Fruit fly (Drosophila melanogaster) whole organism, embryonic: ENCODE measurements around the gene CG17145.

Experiments
- Adf1 ChIP-seq: fragments of 200-800 bp; sonication (Bioruptor generic); IDR thresholded peaks from 2 replicates; pipeline ENCODE4 v1.3.6; 2022; ENCODE audit warnings: missing biosample characterization, missing genetic modification characterization
- Atf6 ChIP-seq: fragments of 200-800 bp; sonication (Bioruptor generic); IDR thresholded peaks from 2 replicates; pipeline ENCODE4 v1.3.6; 2022; ENCODE audit warnings: missing biosample characterization, missing genetic modification characterization
- CG11085 ChIP-seq: fragments of 200-800 bp; sonication (Bioruptor generic); IDR thresholded peaks from 2 replicates; pipeline ENCODE4 v1.3.6; 2022; ENCODE audit warnings: missing biosample characterization, missing genetic modification characterization
- CG13894 ChIP-seq: fragments of 200-800 bp; sonication (Bioruptor generic); optimal IDR thresholded peaks from 3 replicates; lab custom pipeline; 2018; ENCODE audit warnings: missing biosample characterization, mild to moderate bottlenecking, missing genetic modification characterization, moderate library complexity
- CG14710 ChIP-seq: fragments of 200-800 bp; sonication (Bioruptor generic); optimal IDR thresholded peaks from 3 replicates; lab custom pipeline; 2019; ENCODE audit warnings: missing biosample characterization, mild to moderate bottlenecking, missing genetic modification characterization, moderate library complexity
- CG15269 ChIP-seq: fragments of 200-800 bp; sonication (Bioruptor generic); optimal IDR thresholded peaks from 2 replicates; lab custom pipeline; 2018; ENCODE audit warnings: missing biosample characterization, mild to moderate bottlenecking, missing genetic modification characterization, moderate library complexity
- CG15514 ChIP-seq: fragments of 200-800 bp; sonication (Bioruptor generic); optimal IDR thresholded peaks from 3 replicates; lab custom pipeline; 2017; ENCODE audit warnings: missing biosample characterization, missing genetic modification characterization, mild to moderate bottlenecking, moderate library complexity, missing genetic modification reagents
- CG33557 ChIP-seq: fragments of 200-800 bp; sonication (Bioruptor generic); optimal IDR thresholded peaks from 2 replicates; lab custom pipeline; 2019; ENCODE audit warnings: missing biosample characterization, mild to moderate bottlenecking, missing genetic modification characterization, moderate library complexity
- CG3847 ChIP-seq: fragments of 200-800 bp; sonication (Bioruptor generic); IDR thresholded peaks from 2 replicates; pipeline ENCODE4 v1.3.6; 2022; ENCODE audit warnings: missing biosample characterization, missing genetic modification characterization
- CG4617 ChIP-seq: fragments of 200-800 bp; sonication (Bioruptor generic); optimal IDR thresholded peaks from 3 replicates; lab custom pipeline; 2016; ENCODE audit warnings: missing biosample characterization, missing genetic modification characterization, borderline replicate concordance
- CG6272 ChIP-seq: fragments of 200-800 bp; sonication (Bioruptor generic); IDR thresholded peaks from 2 replicates; pipeline ENCODE4 v1.3.6; 2022; ENCODE audit warnings: missing biosample characterization, missing genetic modification characterization
- CG7928 ChIP-seq: fragments of 200-800 bp; sonication (Bioruptor generic); optimal IDR thresholded peaks from 2 replicates; lab custom pipeline; 2017; ENCODE audit warnings: missing biosample characterization, mild to moderate bottlenecking, missing genetic modification characterization
- CG8359 ChIP-seq: fragments of 200-800 bp; sonication (Bioruptor generic); optimal IDR thresholded peaks from 2 replicates; lab custom pipeline; 2017; ENCODE audit warnings: missing biosample characterization, mild to moderate bottlenecking, missing genetic modification characterization, borderline replicate concordance
- CG8388 ChIP-seq: fragments of 200-800 bp; sonication (Bioruptor generic); optimal IDR thresholded peaks from 2 replicates; lab custom pipeline; 2019; ENCODE audit warnings: missing biosample characterization, mild to moderate bottlenecking, missing genetic modification characterization, moderate library complexity
- CG8478 ChIP-seq: fragments of >200 bp; optimal IDR thresholded peaks from 2 replicates; lab custom pipeline; 2018
- CG9215 ChIP-seq: fragments of 200-800 bp; sonication (Bioruptor generic); IDR thresholded peaks from 2 replicates; pipeline ENCODE4 v1.3.6; 2022; ENCODE audit warnings: missing biosample characterization, missing genetic modification characterization
- CG9817 ChIP-seq: fragments of 200-800 bp; sonication (Bioruptor generic); optimal IDR thresholded peaks from 2 replicates; lab custom pipeline; 2018; ENCODE audit warnings: missing biosample characterization, mild to moderate bottlenecking, missing genetic modification characterization, moderate library complexity
- CHES-1-like ChIP-seq: fragments of 200-800 bp; sonication (Bioruptor generic); optimal IDR thresholded peaks from 2 replicates; lab custom pipeline; 2016; ENCODE audit warnings: missing biosample characterization, missing genetic modification characterization
- Dp ChIP-seq: fragments of 200-800 bp; sonication (Bioruptor generic); optimal IDR thresholded peaks from 2 replicates; lab custom pipeline; 2018; ENCODE audit warnings: missing biosample characterization, mild to moderate bottlenecking, missing genetic modification characterization, moderate library complexity
- ERR ChIP-seq: fragments of 200-800 bp; sonication (Bioruptor generic); optimal IDR thresholded peaks from 2 replicates; lab custom pipeline; 2016; ENCODE audit warnings: missing biosample characterization, missing genetic modification characterization
- H15 ChIP-seq: fragments of 200-800 bp; sonication (Bioruptor generic); IDR thresholded peaks from 3 replicates; pipeline ENCODE4 v1.3.6; 2022; ENCODE audit warnings: missing biosample characterization, missing genetic modification characterization
- HHEX ChIP-seq: fragments of 200-800 bp; sonication (Bioruptor generic); optimal IDR thresholded peaks from 3 replicates; lab custom pipeline; 2017; ENCODE audit warnings: missing biosample characterization, mild to moderate bottlenecking, missing genetic modification characterization, missing genetic modification reagents
- Hsf ChIP-seq: fragments of 200-800 bp; sonication (Bioruptor generic); optimal IDR thresholded peaks from 3 replicates; lab custom pipeline; 2016; ENCODE audit warnings: missing biosample characterization, missing genetic modification characterization
- MTF-1 ChIP-seq: fragments of 200-800 bp; sonication (Bioruptor generic); optimal IDR thresholded peaks from 2 replicates; lab custom pipeline; 2018; ENCODE audit warnings: missing biosample characterization, mild to moderate bottlenecking, missing genetic modification characterization, borderline replicate concordance
- Mes4 ChIP-seq: fragments of 200-800 bp; sonication (Bioruptor generic); optimal IDR thresholded peaks from 2 replicates; lab custom pipeline; 2016; ENCODE audit warnings: missing biosample characterization, missing genetic modification characterization
- Nf-YC ChIP-seq: fragments of 200-800 bp; optimal IDR thresholded peaks from 3 replicates; lab custom pipeline; 2019; ENCODE audit warnings: missing biosample characterization, mild to moderate bottlenecking, missing genetic modification characterization, moderate library complexity
- Rfx ChIP-seq: fragments of 200-800 bp; sonication (Bioruptor generic); IDR thresholded peaks from 2 replicates; pipeline ENCODE4 v1.3.6; 2022; ENCODE audit warnings: missing biosample characterization, missing genetic modification characterization
- Rx ChIP-seq: fragments of 200-800 bp; sonication (Bioruptor generic); IDR thresholded peaks from 2 replicates; pipeline ENCODE4 v1.3.6; 2022; ENCODE audit warnings: missing biosample characterization, missing genetic modification characterization
- Sox102F ChIP-seq: fragments of 200-800 bp; sonication (Bioruptor generic); optimal IDR thresholded peaks from 2 replicates; lab custom pipeline; 2018; ENCODE audit warnings: missing biosample characterization, mild to moderate bottlenecking, missing genetic modification characterization, moderate library complexity
- Spps ChIP-seq: fragments of 200-800 bp; sonication (Bioruptor generic); optimal IDR thresholded peaks from 2 replicates; lab custom pipeline; 2018; ENCODE audit warnings: missing biosample characterization, mild to moderate bottlenecking, missing genetic modification characterization
- Sry-β ChIP-seq: fragments of 200-800 bp; sonication (Bioruptor generic); optimal IDR thresholded peaks from 2 replicates; lab custom pipeline; 2018; ENCODE audit warnings: missing biosample characterization, mild to moderate bottlenecking, missing genetic modification characterization, moderate library complexity
- Xrp1 ChIP-seq: fragments of 200-800 bp; sonication (Bioruptor generic); IDR thresholded peaks from 2 replicates; pipeline ENCODE4 v1.3.6; 2022; ENCODE audit warnings: missing biosample characterization, missing genetic modification characterization
- ab ChIP-seq: fragments of 200-800 bp; sonication (Bioruptor generic); optimal IDR thresholded peaks from 2 replicates; lab custom pipeline; 2016; ENCODE audit warnings: missing biosample characterization, missing genetic modification characterization
- chinmo ChIP-seq: fragments of 200-800 bp; sonication (Bioruptor generic); IDR thresholded peaks from 4 replicates; pipeline ENCODE4 v1.3.6; 2022; ENCODE audit warnings: missing biosample characterization, missing genetic modification characterization; ENCODE audit not compliant: partially characterized antibody
- da ChIP-seq: fragments of 200-800 bp; sonication (Bioruptor generic); optimal IDR thresholded peaks from 2 replicates; lab custom pipeline; 2016; ENCODE audit warnings: missing biosample characterization, missing genetic modification characterization
- dimm ChIP-seq: fragments of 200-800 bp; sonication (Bioruptor generic); IDR thresholded peaks from 2 replicates; pipeline ENCODE4 v1.3.6; 2022; ENCODE audit warnings: missing biosample characterization, missing genetic modification characterization
- emc ChIP-seq: fragments of 200-800 bp; sonication (Bioruptor generic); optimal IDR thresholded peaks from 2 replicates; lab custom pipeline; 2016; ENCODE audit warnings: missing biosample characterization, missing genetic modification characterization
- ewg ChIP-seq: fragments of 200-800 bp; sonication (Bioruptor generic); optimal IDR thresholded peaks from 3 replicates; lab custom pipeline; 2017; ENCODE audit warnings: mild to moderate bottlenecking, missing biosample characterization, missing genetic modification reagents, missing genetic modification characterization
- gce ChIP-seq: fragments of 200-800 bp; sonication (Bioruptor generic); IDR thresholded peaks from 3 replicates; pipeline ENCODE4 v1.3.6; 2022; ENCODE audit warnings: missing biosample characterization, missing genetic modification characterization
- gfzf ChIP-seq: fragments of 200-800 bp; sonication (Bioruptor generic); optimal IDR thresholded peaks from 2 replicates; lab custom pipeline; 2016; ENCODE audit warnings: missing biosample characterization, mild to moderate bottlenecking, missing genetic modification characterization, moderate library complexity
- lilli ChIP-seq: fragments of 200-800 bp; sonication (Bioruptor generic); optimal IDR thresholded peaks from 3 replicates; lab custom pipeline; 2016; ENCODE audit warnings: missing biosample characterization, missing genetic modification characterization
- lola ChIP-seq, 3 experiments: fragments of >200 bp in 2 of 3; fragments of 200-800 bp in 1 of 3; sonication (Bioruptor generic) in 1 of 3; optimal IDR thresholded peaks; 2 replicates each; lab custom pipeline; 2017 to 2019; ENCODE audit warnings: missing biosample characterization in 3 of 3, missing genetic modification characterization in 3 of 3, mild to moderate bottlenecking in 1 of 3, moderate library complexity in 1 of 3
- mam ChIP-seq: fragments of 200-800 bp; sonication (Bioruptor generic); optimal IDR thresholded peaks from 3 replicates; lab custom pipeline; 2016; ENCODE audit warnings: missing biosample characterization, missing genetic modification characterization
- nmo ChIP-seq: fragments of 200-800 bp; sonication (Bioruptor generic); optimal IDR thresholded peaks from 2 replicates; lab custom pipeline; 2018; ENCODE audit warnings: missing biosample characterization, mild to moderate bottlenecking, missing genetic modification characterization, moderate library complexity
- pho ChIP-seq: fragments of 200-800 bp; sonication (Bioruptor generic); optimal IDR thresholded peaks from 2 replicates; lab custom pipeline; 2016; ENCODE audit warnings: missing biosample characterization, missing genetic modification characterization
- pum ChIP-seq: fragments of 200-800 bp; sonication (Bioruptor generic); optimal IDR thresholded peaks from 2 replicates; lab custom pipeline; 2016; ENCODE audit warnings: missing biosample characterization, missing genetic modification characterization
- shn ChIP-seq: fragments of 200-800 bp; sonication (Bioruptor generic); optimal IDR thresholded peaks from 3 replicates; lab custom pipeline; 2016; ENCODE audit warnings: missing biosample characterization, missing genetic modification characterization
- slp2 ChIP-seq: fragments of 200-800 bp; sonication (Bioruptor generic); optimal IDR thresholded peaks from 2 replicates; lab custom pipeline; 2016; ENCODE audit warnings: missing biosample characterization, missing genetic modification characterization
- so ChIP-seq: fragments of 200-800 bp; sonication (Bioruptor generic); IDR thresholded peaks from 3 replicates; pipeline ENCODE4 v1.3.6; 2022; ENCODE audit warnings: missing biosample characterization, missing genetic modification characterization
- tap ChIP-seq: fragments of 200-800 bp; optimal IDR thresholded peaks from 3 replicates; lab custom pipeline; 2019; ENCODE audit warnings: missing biosample characterization, mild to moderate bottlenecking, missing genetic modification characterization, moderate library complexity
- yki ChIP-seq: fragments of >200 bp; optimal IDR thresholded peaks from 3 replicates; lab custom pipeline; 2018
- z ChIP-seq: fragments of 200-800 bp; sonication (Bioruptor generic); IDR thresholded peaks from 3 replicates; pipeline ENCODE4 v1.3.6; 2022; ENCODE audit warnings: missing biosample characterization, missing genetic modification characterization

The CG17145 gene

dm6 chr3L:20226153-20226552 lies 4.5 kb downstream of the CG17145 start:
- TF ChIP-seq slp2 (GFP tag; lab: Kevin White, UChicago) (no peak), MTF-1 (GFP tag; lab: Kevin White, UChicago) (no peak), Rfx (GFP tag; lab: Robert Waterston, UW) (no peak), Dp (GFP tag; lab: Kevin White, UChicago) (peak; percentile 72), dimm (GFP tag; lab: Robert Waterston, UW) (no peak), Rx (GFP tag; lab: Robert Waterston, UW) (no peak), gfzf (GFP tag; lab: Kevin White, UChicago) (peak; percentile 91), Xrp1 (GFP tag; lab: Robert Waterston, UW) (no peak), CG15269 (no peak), Atf6 (GFP tag; lab: Robert Waterston, UW) (no peak), z (GFP tag; lab: Robert Waterston, UW) (no peak), Hsf (no peak), CHES-1-like (peak; percentile 64), Adf1 (no peak), pum (no peak), CG3847 (GFP tag; lab: Robert Waterston, UW) (no peak), ERR (GFP tag; lab: Kevin White, UChicago) (no peak), gce (GFP tag; lab: Robert Waterston, UW) (no peak), Sox102F (GFP tag; lab: Kevin White, UChicago) (no peak), H15 (GFP tag; lab: Robert Waterston, UW) (no peak), lola (GFP tag; optimal IDR thresholded peaks at IDR 0.05; lab: Kevin White, UChicago) (no peak), CG4617 (GFP tag; lab: Kevin White, UChicago) (peak; percentile 88), tap (tag; lab: Kevin White, UChicago) (no peak), CG8478 (no peak), mam (GFP tag; lab: Kevin White, UChicago) (no peak), CG6272 (GFP tag; lab: Robert Waterston, UW) (no peak), emc (GFP tag; lab: Kevin White, UChicago) (no peak), Spps (tag; lab: Kevin White, UChicago) (no peak), shn (GFP tag; lab: Kevin White, UChicago) (no peak), CG7928 (GFP tag; lab: Kevin White, UChicago) (no peak), Mes4 (GFP tag; lab: Kevin White, UChicago) (no peak), pho (GFP tag; lab: Kevin White, UChicago) (no peak), CG33557 (GFP tag; lab: Kevin White, UChicago) (no peak), Sry-β (GFP tag; lab: Kevin White, UChicago) (no peak), so (GFP tag; lab: Robert Waterston, UW) (no peak), CG14710 (tag; lab: Kevin White, UChicago) (peak; percentile 60), yki (lab: Kevin White, UChicago) (no peak), ab (GFP tag; lab: Kevin White, UChicago) (no peak), lilli (GFP tag; lab: Kevin White, UChicago) (no peak), da (no peak), CG9215 (no peak), CG8388 (GFP tag; lab: Kevin White, UChicago) (no peak), Nf-YC (tag; lab: Kevin White, UChicago) (no peak), HHEX (no peak), CG11085 (GFP tag; lab: Robert Waterston, UW) (no peak), ewg (GFP tag; lab: Kevin White, UChicago) (peak; percentile 99), CG9817 (tag; lab: Kevin White, UChicago) (no peak), CG15514 (GFP tag; lab: Kevin White, UChicago) (peak; percentile 68), nmo (GFP tag; lab: Kevin White, UChicago) (peak; percentile 38), chinmo (GFP tag; lab: Robert Waterston, UW) (no peak), CG8359 (GFP tag; lab: Kevin White, UChicago) (no peak), CG13894 (tag; lab: Kevin White, UChicago) (no peak)
